Worm (Caenorhabditis elegans) whole organism, late embryonic: ENCODE data around the gene sec-23.

ENCODE experiments used
- ceh-48 ChIP-seq: sonication (generic microtip); optimal IDR thresholded peaks from 2 replicates; lab custom pipeline; 2016; ENCODE audit warnings: missing genetic modification characterization, inconsistent platforms, missing compliant biosample characterization
- elt-2 ChIP-seq: sonication (generic microtip); optimal IDR thresholded peaks from 2 replicates; lab custom pipeline; 2016; ENCODE audit warnings: missing genetic modification reagents, missing genetic modification characterization, missing compliant biosample characterization
- fax-1 ChIP-seq: sonication (generic microtip); optimal IDR thresholded peaks from 2 replicates; lab custom pipeline; 2016; ENCODE audit warnings: missing genotype, missing genetic modification characterization, missing compliant biosample characterization
- hlh-30 ChIP-seq: sonication (generic microtip); optimal IDR thresholded peaks from 2 replicates; lab custom pipeline; 2017; ENCODE audit warnings: antibody characterized with exemption, missing genetic modification characterization, missing compliant biosample characterization; ENCODE audit not compliant: insufficient read depth
- rnt-1 ChIP-seq: sonication (generic microtip); optimal IDR thresholded peaks from 2 replicates; lab custom pipeline; 2016; ENCODE audit warnings: missing genetic modification characterization, missing compliant biosample characterization
- tbx-2 ChIP-seq: sonication (generic microtip); optimal IDR thresholded peaks from 2 replicates; lab custom pipeline; 2016; ENCODE audit warnings: missing genetic modification characterization, missing compliant biosample characterization
- unc-42 ChIP-seq: sonication (generic microtip); optimal IDR thresholded peaks from 2 replicates; lab custom pipeline; 2016; ENCODE audit warnings: missing genotype, missing genetic modification characterization, missing compliant biosample characterization

- TF ChIP-seq hlh-30 (no peak), tbx-2 (tag; lab: Kevin White, UChicago) (no peak), rnt-1 (tag; lab: Kevin White, UChicago) (no peak), ceh-48 (peak; percentile 52), unc-42 (tag; lab: Kevin White, UChicago) (no peak), elt-2 (no peak), fax-1 (tag; lab: Kevin White, UChicago) (no peak)
Measured at ce11 chrV:20104417-20104816, 13.4 kb downstream of the sec-23 start.
